Fruit fly (Drosophila melanogaster) whole organism, larva: ENCODE data around the gene CG14712.

Source experiments
- noc ChIP-seq: fragments of 200-800 bp; sonication (Bioruptor generic); optimal IDR thresholded peaks from 3 replicates; lab custom pipeline; 2019; ENCODE audit warnings: missing biosample characterization, mild to moderate bottlenecking, missing genetic modification characterization, moderate library complexity

The CG14712 gene

DNA sequence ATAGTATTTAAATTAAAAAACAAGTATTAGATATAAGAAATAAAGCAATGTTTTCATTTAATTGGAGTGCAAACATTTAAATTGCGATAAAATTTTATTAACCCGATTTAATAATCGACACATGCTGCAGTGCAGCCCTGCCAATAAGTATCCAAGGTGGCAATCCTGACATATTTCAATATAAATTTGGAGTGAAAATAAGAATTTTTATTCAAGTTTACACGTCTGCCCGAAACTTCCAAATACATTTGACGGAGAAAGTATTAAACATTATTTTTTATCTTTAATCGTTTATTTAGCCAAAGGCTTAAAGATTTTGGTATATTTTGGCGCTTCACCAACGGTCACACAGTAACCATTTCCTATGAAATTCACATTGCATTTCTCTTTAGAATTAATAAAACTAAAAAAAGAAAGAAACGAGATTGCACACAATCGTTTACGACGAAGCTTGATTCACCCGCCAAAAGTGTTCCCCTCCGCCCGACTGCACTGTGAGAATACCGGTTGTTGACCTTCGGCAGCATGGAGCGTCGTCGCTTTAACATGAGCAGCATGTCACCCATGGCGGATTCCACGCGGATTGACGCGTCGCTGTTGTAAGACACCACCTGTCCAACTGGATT is at the start of gene CG14712:
TSS of gene CG14712 (plus strand) at position 344 of the 626 bp plus-strand sequence.
- no peak for TF ChIP-seq noc

- no peak for TF ChIP-seq noc
These were observed 47.0 kb upstream of the CG14712 start, which contains the start of gene wkd for dm6 chr3R:11581340-11582252. Gene wkd, plus strand, starts transcription at chr3R:11581576.

dm6 chr3R:11582253-11582589 is 46.3 kb upstream of the CG14712 start:
- TF ChIP-seq noc = peak; percentile 30

DNA sequence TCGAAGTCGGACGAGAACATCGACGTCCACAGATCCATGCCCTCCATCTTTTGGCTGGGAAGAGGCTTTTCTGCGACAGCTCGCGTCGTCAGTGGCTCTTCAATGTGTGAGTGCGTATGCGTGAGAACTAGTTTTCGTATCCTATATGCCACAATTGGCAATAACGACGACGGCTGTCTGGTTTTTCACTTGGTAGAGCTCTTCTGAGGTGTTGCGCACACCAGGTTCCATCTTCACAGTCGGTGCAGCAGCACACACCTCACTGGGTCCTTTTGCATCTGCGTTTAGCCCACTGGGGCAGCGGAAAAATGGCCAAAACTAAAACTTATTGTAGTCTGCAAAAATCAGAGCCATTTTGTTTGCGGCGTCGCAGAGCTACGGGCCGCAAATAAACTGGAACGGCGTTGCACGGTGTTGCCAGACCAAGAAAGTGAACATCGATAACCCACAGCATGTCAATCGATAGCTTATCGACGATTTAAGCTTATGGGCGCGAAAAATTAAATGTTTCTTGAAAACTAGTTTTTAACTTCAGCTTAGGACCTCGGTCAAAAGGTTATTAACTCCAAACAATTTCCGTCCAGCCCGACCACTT is 38.7 kb upstream of the CG14712 start, which contains the start of gene CG6791:
TSS of gene CG6791 (minus strand) at position 383 of the 595 bp plus-strand sequence.
- TF ChIP-seq noc = no peak

DNA sequence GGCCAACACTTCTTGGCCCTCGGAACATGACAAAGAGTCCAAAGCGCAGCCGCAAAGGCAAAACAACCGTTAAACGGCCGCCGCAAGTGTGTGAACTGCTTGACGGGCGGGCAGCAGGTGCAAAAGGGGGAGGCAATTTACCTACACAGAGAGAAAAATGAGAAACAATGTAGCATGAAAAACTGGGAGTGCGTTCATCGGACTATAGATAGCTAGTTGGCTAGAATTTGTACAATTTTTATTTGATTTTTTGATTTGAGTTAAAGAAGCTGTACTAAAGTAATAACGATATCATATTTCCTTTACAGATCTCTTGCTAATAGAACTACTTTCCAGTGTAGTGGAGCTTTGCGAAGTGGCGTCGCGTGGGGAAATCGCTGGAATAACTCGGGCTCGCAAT is 33.0 kb upstream of the CG14712 start:
- TF ChIP-seq noc = no peak

DNA sequence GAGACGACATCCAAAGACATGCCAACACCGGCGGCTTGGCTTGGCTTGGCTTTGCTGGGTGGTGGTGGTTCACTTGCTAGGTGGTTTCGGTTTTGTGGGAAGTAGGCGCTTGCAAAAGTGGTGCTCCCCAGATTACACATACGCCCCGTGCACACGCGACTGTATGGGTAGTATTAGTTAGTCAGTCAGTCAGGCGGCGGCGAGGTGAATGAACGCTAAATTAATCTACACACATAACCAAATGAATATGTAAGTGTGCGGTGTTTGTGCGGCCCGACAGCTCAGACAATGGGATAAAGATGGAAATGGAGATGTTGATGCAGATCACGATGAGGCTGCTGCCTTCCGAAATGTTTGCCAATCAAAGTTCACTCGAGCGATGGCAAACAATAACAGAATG is 25.4 kb upstream of the CG14712 start:
- TF ChIP-seq noc = no peak

dm6 chr3R:11604654-11605436 is 23.7 kb upstream of the CG14712 start:
- no peak for TF ChIP-seq noc

DNA sequence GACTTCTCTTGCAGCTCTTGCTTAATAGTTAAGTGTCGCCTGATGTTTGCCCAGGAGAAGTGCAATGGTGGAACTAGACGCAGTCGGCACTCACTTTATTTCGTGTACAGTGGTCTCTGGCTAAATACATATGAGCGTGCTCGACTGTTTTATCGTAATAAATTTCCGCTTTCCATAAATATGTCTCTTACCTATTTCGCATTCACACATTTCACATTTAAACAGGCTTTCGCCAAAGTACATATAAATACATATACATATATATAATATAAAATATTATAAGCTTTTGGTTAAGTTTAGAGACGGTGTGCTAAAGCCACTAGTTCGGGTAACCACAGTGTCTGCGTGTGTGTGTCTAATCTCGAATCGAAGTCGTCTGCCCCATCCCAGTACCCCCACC is 21.9 kb upstream of the CG14712 start:
- no peak for TF ChIP-seq noc

DNA sequence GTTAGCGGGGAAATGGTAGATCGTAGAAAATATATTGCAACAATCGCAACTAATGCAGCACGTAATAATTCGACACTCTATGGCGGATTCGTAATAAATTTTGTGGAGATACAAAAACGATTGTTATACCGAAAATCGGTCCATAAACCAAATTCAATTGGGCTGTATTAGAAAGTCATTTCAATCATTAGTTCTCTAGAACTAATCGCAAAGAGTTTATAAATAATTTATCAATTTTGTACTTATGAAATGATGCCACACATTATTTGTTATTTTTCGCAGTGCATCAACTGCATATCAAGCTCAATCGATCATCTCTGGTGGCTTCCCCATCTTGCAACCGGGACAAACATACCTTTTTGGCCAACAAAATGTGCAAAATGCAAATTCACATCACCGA is 16.1 kb upstream of the CG14712 start:
- no peak for TF ChIP-seq noc

DNA sequence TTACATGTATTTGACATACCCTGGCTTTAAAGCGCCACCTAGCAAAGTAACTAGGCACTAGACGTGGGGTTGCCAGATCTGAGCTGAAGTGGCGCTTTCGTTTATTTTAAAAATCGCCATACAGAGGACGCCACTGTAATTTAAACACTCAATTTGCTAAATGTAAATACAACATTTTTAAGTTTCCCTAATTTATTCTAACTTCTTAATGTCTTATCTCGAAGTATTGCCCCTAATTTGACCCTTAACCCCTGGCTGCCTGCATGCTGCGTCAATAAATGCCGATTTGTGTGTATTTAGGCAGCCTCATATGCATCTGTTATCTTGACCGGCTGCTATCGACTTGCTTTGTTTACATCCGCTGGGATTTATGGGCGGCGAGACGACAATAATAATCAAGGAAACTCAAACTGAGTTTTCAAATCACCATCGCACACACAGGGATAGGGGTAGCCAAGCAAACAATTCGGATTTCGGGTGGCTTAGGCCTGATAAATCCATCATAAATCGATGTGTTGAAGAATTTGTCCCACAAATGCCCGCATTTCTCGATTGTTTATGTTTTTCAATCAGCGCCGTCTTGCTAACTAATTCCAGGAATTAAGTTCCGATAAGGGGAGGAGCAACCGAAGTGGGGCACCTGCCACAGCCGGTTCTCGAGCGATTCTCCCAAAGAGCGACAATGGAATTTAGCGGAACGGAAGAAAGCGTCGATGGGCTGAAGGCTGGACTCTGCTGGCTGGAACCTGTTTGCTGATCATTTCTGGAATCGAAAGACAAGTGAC is 15.1 kb upstream of the CG14712 start:
- no peak for TF ChIP-seq noc

- no peak for TF ChIP-seq noc
These were observed 14.5 kb upstream of the CG14712 start for dm6 chr3R:11614107-11614506.

DNA sequence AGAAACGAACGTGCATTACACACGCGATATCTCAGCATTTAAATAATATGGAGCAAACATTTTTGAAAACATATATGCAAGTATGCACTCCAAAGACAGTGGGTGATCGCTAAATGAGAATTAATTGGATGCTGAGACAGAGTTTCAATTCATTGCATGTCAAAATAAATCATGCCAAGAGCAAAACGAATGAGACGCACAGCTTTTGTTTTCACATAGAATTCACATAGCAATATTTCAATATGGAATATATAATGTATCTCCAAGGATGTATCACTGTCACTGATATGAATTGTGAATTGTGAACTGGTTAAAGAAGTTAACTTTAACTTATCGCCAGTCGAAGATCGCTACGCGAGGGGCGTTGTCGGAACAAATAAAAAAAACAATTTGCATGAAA is 14.1 kb upstream of the CG14712 start:
- no peak for TF ChIP-seq noc

dm6 chr3R:11615415-11616104 is 13.0 kb upstream of the CG14712 start:
- TF ChIP-seq noc = no peak

dm6 chr3R:11616219-11616618 is 12.3 kb upstream of the CG14712 start:
- TF ChIP-seq noc = no peak

dm6 chr3R:11617363-11617762 is 11.2 kb upstream of the CG14712 start:
- no peak for TF ChIP-seq noc
